Fruit fly (Drosophila melanogaster): ENCODE data around the gene Non2.

Gene Non2

DNA sequence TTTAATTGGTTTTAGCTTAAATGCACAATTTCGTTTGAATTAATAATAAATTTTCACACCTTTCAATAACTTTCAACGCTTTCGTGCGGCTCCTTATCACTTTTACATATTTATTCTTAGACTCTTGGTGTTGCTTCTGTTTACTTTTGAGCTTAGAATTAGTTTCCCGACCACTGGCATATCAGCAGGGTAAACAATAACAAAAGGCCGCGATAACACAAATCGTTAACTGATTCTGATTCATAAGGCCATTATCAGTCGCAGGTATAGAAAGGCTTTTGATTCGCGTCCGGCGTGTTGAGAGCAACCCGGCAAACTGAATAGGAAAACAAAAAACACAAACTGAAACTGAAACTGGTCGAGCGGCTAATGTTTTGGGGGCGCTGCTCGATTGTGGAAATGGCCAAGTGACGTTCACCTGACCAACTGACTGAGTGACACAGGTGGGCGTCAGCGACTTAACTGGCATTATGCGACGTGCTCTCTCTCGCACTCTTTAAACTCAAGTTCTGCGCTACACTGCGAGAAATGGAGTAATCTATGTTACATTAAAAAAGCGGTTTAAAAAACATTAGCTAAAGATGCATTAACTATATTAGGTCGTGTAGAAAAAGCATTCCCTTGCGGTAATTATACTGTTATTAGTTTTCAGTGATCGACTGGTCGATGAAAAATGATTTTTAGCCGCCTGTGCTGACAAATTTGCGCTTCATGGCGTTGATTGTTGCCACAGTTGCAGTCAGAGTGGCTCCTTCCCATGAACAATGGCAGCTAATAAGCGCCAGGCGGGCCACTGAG is 32.2 kb upstream of the Non2 start (continued):
- TF ChIP-seq danr (GFP tag; IDR thresholded peaks at IDR 0.05) (no peak), hth (optimal IDR thresholded peaks at IDR 0.05) (no peak), lov (optimal IDR thresholded peaks at IDR 0.05) (no peak), lov (GFP tag; IDR thresholded peaks at IDR 0.05) (no peak), CG7556 (GFP tag; optimal IDR thresholded peaks at IDR 0.05) (no peak), ap (GFP tag; IDR thresholded peaks at IDR 0.05) (no peak), Dp (GFP tag; optimal IDR thresholded peaks at IDR 0.05) (no peak), CoRest (tag; optimal IDR thresholded peaks at IDR 0.05) (no peak), da (GFP tag; optimal IDR thresholded peaks at IDR 0.05) (no peak), CG9215 (GFP tag; IDR thresholded peaks at IDR 0.05) (no peak), gfzf (GFP tag; optimal IDR thresholded peaks at IDR 0.05) (no peak), CG7987 (GFP tag; optimal IDR thresholded peaks at IDR 0.05) (no peak), Elba2 (GFP tag; optimal IDR thresholded peaks at IDR 0.05) (no peak), psq (GFP tag; optimal IDR thresholded peaks at IDR 0.05) (no peak), crc (GFP tag; optimal IDR thresholded peaks at IDR 0.05) (peak; percentile 12), prd (optimal IDR thresholded peaks at IDR 0.05) (no peak), prd (GFP tag; IDR thresholded peaks at IDR 0.05) (no peak), row (GFP tag; IDR thresholded peaks at IDR 0.05) (0 out of 3 replicates have a peak, but pooled peaks have one; percentile 25), CG7928 (GFP tag; optimal IDR thresholded peaks at IDR 0.05) (no peak), Usf (GFP tag; optimal IDR thresholded peaks at IDR 0.05) (no peak), dmrt11E (tag; optimal IDR thresholded peaks at IDR 0.05) (no peak), CG17829 (tag; optimal IDR thresholded peaks at IDR 0.05) (no peak), CG14014 (GFP tag; IDR thresholded peaks at IDR 0.05) (no peak; the same call in 1 of the 2 replicates), CG3838 (GFP tag; optimal IDR thresholded peaks at IDR 0.05) (no peak), dysf (GFP tag; IDR thresholded peaks at IDR 0.05) (peak; percentile 10; the same call in 1 of the 3 replicates), nerfin-2 (GFP tag; IDR thresholded peaks at IDR 0.05; ENCODE audit: partially characterized antibody) (no peak), pb (GFP tag; optimal IDR thresholded peaks at IDR 0.05) (no peak), CG12659 (GFP tag; optimal IDR thresholded peaks at IDR 0.05) (no peak), Fer3 (tag; optimal IDR thresholded peaks at IDR 0.05) (no peak), CG17385 (GFP tag; optimal IDR thresholded peaks at IDR 0.05) (no peak), mirr (GFP tag; optimal IDR thresholded peaks at IDR 0.05) (peak; percentile 41), Fer1 (GFP tag; optimal IDR thresholded peaks at IDR 0.05) (peak; percentile 10), luna (GFP tag; optimal IDR thresholded peaks at IDR 0.05) (no peak), CG15011 (GFP tag; optimal IDR thresholded peaks at IDR 0.05) (no peak), Dek (tag; optimal IDR thresholded peaks at IDR 0.05) (no peak), Bgb (GFP tag; IDR thresholded peaks at IDR 0.05; ENCODE audit: partially characterized antibody) (no peak), CG34376 (GFP tag; optimal IDR thresholded peaks at IDR 0.05) (no peak), croc (GFP tag; conservative IDR thresholded peaks at IDR 0.05) (no peak), CG31224 (GFP tag; IDR thresholded peaks at IDR 0.05) (no peak), ranshi (GFP tag; IDR thresholded peaks at IDR 0.05) (no peak), Mrtf (GFP tag; IDR thresholded peaks at IDR 0.05) (0 out of 3 replicates have a peak, but pooled peaks have one; percentile 42), CG2678 (tag; optimal IDR thresholded peaks at IDR 0.05) (no peak), CG10462 (GFP tag; optimal IDR thresholded peaks at IDR 0.05) (no peak), zf30C (GFP tag; optimal IDR thresholded peaks at IDR 0.05) (no peak), NK7.1 (GFP tag; optimal IDR thresholded peaks at IDR 0.05) (no peak), CG3065 (GFP tag; optimal IDR thresholded peaks at IDR 0.05) (no peak), twi (tag; optimal IDR thresholded peaks at IDR 0.05) (no peak), gcm (GFP tag; optimal IDR thresholded peaks at IDR 0.05) (no peak), Bdp1 (GFP tag; optimal IDR thresholded peaks at IDR 0.05) (no peak), Med (GFP tag) (peak; percentile 53), CG9437 (GFP tag; optimal IDR thresholded peaks at IDR 0.05) (no peak)

Data from whole organism, embryonic.